Fruit fly (Drosophila melanogaster) whole organism, embryonic: ENCODE data around the gene grass.

Experiments
- Atf-2 ChIP-seq: fragments of 200-800 bp; sonication (Bioruptor generic); optimal IDR thresholded peaks from 2 replicates; lab custom pipeline; 2016; ENCODE audit warnings: missing biosample characterization, missing genetic modification characterization
- CG12155 ChIP-seq: fragments of 200-800 bp; sonication (Bioruptor generic); optimal IDR thresholded peaks from 3 replicates; lab custom pipeline; 2016; ENCODE audit warnings: missing biosample characterization, missing genetic modification characterization
- CG12769 ChIP-seq: fragments of 200-800 bp; sonication (Bioruptor generic); optimal IDR thresholded peaks from 2 replicates; lab custom pipeline; 2019; ENCODE audit warnings: missing biosample characterization, mild to moderate bottlenecking, missing genetic modification characterization, moderate library complexity
- CG13287 ChIP-seq: fragments of 200-800 bp; sonication (Bioruptor generic); IDR thresholded peaks from 2 replicates; pipeline ENCODE4 v1.3.6; 2022; ENCODE audit warnings: missing biosample characterization, missing genetic modification characterization; ENCODE audit not compliant: partially characterized antibody
- CG1603 ChIP-seq: fragments of 200-800 bp; sonication (Bioruptor generic); optimal IDR thresholded peaks from 2 replicates; lab custom pipeline; 2019; ENCODE audit warnings: missing biosample characterization, mild to moderate bottlenecking, missing genetic modification characterization, moderate library complexity
- CG18011 ChIP-seq: fragments of 200-800 bp; sonication (Bioruptor generic); optimal IDR thresholded peaks from 2 replicates; lab custom pipeline; 2017; ENCODE audit warnings: missing biosample characterization, missing genetic modification characterization, mild to moderate bottlenecking, moderate library complexity, missing genotype
- CG30431 ChIP-seq: fragments of 200-800 bp; sonication (Bioruptor generic); optimal IDR thresholded peaks from 2 replicates; lab custom pipeline; 2017; ENCODE audit warnings: missing biosample characterization, missing genetic modification characterization
- CG31365 ChIP-seq: fragments of 200-800 bp; sonication (Bioruptor generic); optimal IDR thresholded peaks from 2 replicates; lab custom pipeline; 2018; ENCODE audit warnings: missing biosample characterization, mild to moderate bottlenecking, missing genetic modification characterization
- CG34422 ChIP-seq: fragments of 200-800 bp; sonication (Bioruptor generic); IDR thresholded peaks from 3 replicates; pipeline ENCODE4 v1.3.6; 2022; ENCODE audit warnings: missing biosample characterization, missing genetic modification characterization
- CG3726 ChIP-seq: fragments of 200-800 bp; sonication (Bioruptor generic); IDR thresholded peaks from 3 replicates; pipeline ENCODE4, ENCODE4 v1.3.6; 2022; ENCODE audit warnings: missing biosample characterization, missing genetic modification characterization
- CG4360 ChIP-seq: fragments of 200-800 bp; sonication (Bioruptor generic); IDR thresholded peaks from 2 replicates; pipeline ENCODE4 v1.3.6; 2022; ENCODE audit warnings: missing biosample characterization, missing genetic modification characterization
- CG4617 ChIP-seq: fragments of 200-800 bp; sonication (Bioruptor generic); optimal IDR thresholded peaks from 3 replicates; lab custom pipeline; 2016; ENCODE audit warnings: missing biosample characterization, missing genetic modification characterization, borderline replicate concordance
- CG4820 ChIP-seq: fragments of 200-800 bp; sonication (Bioruptor generic); optimal IDR thresholded peaks from 3 replicates; lab custom pipeline; 2016; ENCODE audit warnings: missing biosample characterization, missing genetic modification characterization
- CG5180 ChIP-seq: fragments of 200-800 bp; sonication (Bioruptor generic); optimal IDR thresholded peaks from 3 replicates; lab custom pipeline; 2017; ENCODE audit warnings: missing biosample characterization, missing genetic modification characterization, mild to moderate bottlenecking, moderate library complexity, missing genetic modification reagents
- CG5953 ChIP-seq: fragments of 200-800 bp; sonication (Bioruptor generic); IDR thresholded peaks from 2 replicates; pipeline ENCODE4 v1.3.6; 2022; ENCODE audit warnings: missing biosample characterization, missing genetic modification characterization
- CG6683 ChIP-seq: fragments of 200-800 bp; sonication (Bioruptor generic); optimal IDR thresholded peaks from 2 replicates; lab custom pipeline; 2017; ENCODE audit warnings: missing biosample characterization, mild to moderate bottlenecking, missing genetic modification characterization, missing genetic modification reagents
- CG7357 ChIP-seq: fragments of 200-800 bp; sonication (Bioruptor generic); IDR thresholded peaks from 3 replicates; pipeline ENCODE4 v1.3.6; 2022; ENCODE audit warnings: missing biosample characterization, missing genetic modification characterization
- CG7963 ChIP-seq: fragments of 200-800 bp; sonication (Bioruptor generic); IDR thresholded peaks from 3 replicates; pipeline ENCODE4 v1.3.6; 2022; ENCODE audit warnings: missing biosample characterization, missing genetic modification characterization; ENCODE audit not compliant: partially characterized antibody
- CG9797 ChIP-seq: fragments of 200-800 bp; sonication (Bioruptor generic); optimal IDR thresholded peaks from 3 replicates; lab custom pipeline; 2018; ENCODE audit warnings: missing biosample characterization, mild to moderate bottlenecking, missing genetic modification characterization
- Dp ChIP-seq: fragments of 200-800 bp; sonication (Bioruptor generic); optimal IDR thresholded peaks from 2 replicates; lab custom pipeline; 2018; ENCODE audit warnings: missing biosample characterization, mild to moderate bottlenecking, missing genetic modification characterization, moderate library complexity
- E2f2 ChIP-seq: fragments of 200-800 bp; sonication (Bioruptor generic); IDR thresholded peaks from 2 replicates; pipeline ENCODE4 v1.3.6; 2022; ENCODE audit warnings: missing biosample characterization, missing genetic modification characterization
- Ets65A ChIP-seq: fragments of 200-800 bp; sonication (Bioruptor generic); peaks from one replicate; lab custom pipeline; 2016; ENCODE audit warnings: missing biosample characterization, missing genetic modification characterization
- Ets97D ChIP-seq: fragments of 200-800 bp; sonication (Bioruptor generic); optimal IDR thresholded peaks from 3 replicates; lab custom pipeline; 2016; ENCODE audit warnings: missing biosample characterization, missing genetic modification characterization
- Hr51 ChIP-seq, 2 experiments: fragments of 200-800 bp; sonication (Bioruptor generic); optimal IDR thresholded peaks; 2 replicates in 1 of 2; 3 replicates in 1 of 2; lab custom pipeline; 2016 to 2018; ENCODE audit warnings: missing biosample characterization in 2 of 2, missing genetic modification characterization in 2 of 2, mild to moderate bottlenecking in 1 of 2, moderate library complexity in 1 of 2
- MESR4 ChIP-seq: fragments of 200-800 bp; sonication (Bioruptor generic); optimal IDR thresholded peaks from 2 replicates; lab custom pipeline; 2018; ENCODE audit warnings: missing biosample characterization, mild to moderate bottlenecking, missing genetic modification characterization, moderate library complexity
- Med ChIP-seq: fragments of 200-800 bp; sonication (Bioruptor generic); peaks from one replicate; lab custom pipeline; 2016; ENCODE audit warnings: missing biosample characterization, missing genetic modification characterization, mild to moderate bottlenecking, inconsistent platforms, moderate library complexity
- Myb ChIP-seq: fragments of 200-800 bp; sonication (Bioruptor generic); optimal IDR thresholded peaks from 2 replicates; lab custom pipeline; 2016; ENCODE audit warnings: missing biosample characterization, missing genetic modification characterization
- Opbp ChIP-seq: fragments of 200-800 bp; sonication (Bioruptor generic); IDR thresholded peaks from 3 replicates; pipeline ENCODE4 v1.3.6; 2022; ENCODE audit warnings: missing biosample characterization, missing genetic modification characterization; ENCODE audit not compliant: partially characterized antibody
- Ravus ChIP-seq: fragments of 200-800 bp; sonication (Bioruptor generic); IDR thresholded peaks from 2 replicates; pipeline ENCODE4 v1.3.6; 2022; ENCODE audit warnings: missing biosample characterization, missing genetic modification characterization
- Rx ChIP-seq: fragments of 200-800 bp; sonication (Bioruptor generic); IDR thresholded peaks from 2 replicates; pipeline ENCODE4 v1.3.6; 2022; ENCODE audit warnings: missing biosample characterization, missing genetic modification characterization
- Scr ChIP-seq: fragments of 200-800 bp; sonication (Bioruptor generic); IDR thresholded peaks from 2 replicates; pipeline ENCODE4 v1.3.6; 2022; ENCODE audit warnings: missing biosample characterization, missing genetic modification characterization; ENCODE audit not compliant: partially characterized antibody
- Sry-β ChIP-seq: fragments of 200-800 bp; sonication (Bioruptor generic); optimal IDR thresholded peaks from 2 replicates; lab custom pipeline; 2018; ENCODE audit warnings: missing biosample characterization, mild to moderate bottlenecking, missing genetic modification characterization, moderate library complexity
- ab ChIP-seq: fragments of 200-800 bp; sonication (Bioruptor generic); optimal IDR thresholded peaks from 2 replicates; lab custom pipeline; 2016; ENCODE audit warnings: missing biosample characterization, missing genetic modification characterization
- amos ChIP-seq: fragments of 200-800 bp; sonication (Bioruptor generic); IDR thresholded peaks from 2 replicates; pipeline ENCODE4 v1.3.6; 2022; ENCODE audit warnings: missing biosample characterization, missing genetic modification characterization; ENCODE audit not compliant: partially characterized antibody
- btn ChIP-seq: fragments of 200-800 bp; sonication (Bioruptor generic); optimal IDR thresholded peaks from 2 replicates; lab custom pipeline; 2016; ENCODE audit warnings: missing biosample characterization, missing genetic modification characterization
- chinmo ChIP-seq: fragments of 200-800 bp; sonication (Bioruptor generic); IDR thresholded peaks from 4 replicates; pipeline ENCODE4 v1.3.6; 2022; ENCODE audit warnings: missing biosample characterization, missing genetic modification characterization; ENCODE audit not compliant: partially characterized antibody
- crp ChIP-seq, 2 experiments: fragments of 200-800 bp; sonication (Bioruptor generic); optimal IDR thresholded peaks; 2 replicates in 1 of 2; 3 replicates in 1 of 2; lab custom pipeline; 2017; ENCODE audit warnings: missing biosample characterization in 2 of 2, missing genetic modification characterization in 2 of 2, mild to moderate bottlenecking in 1 of 2, moderate library complexity in 1 of 2
- cwo ChIP-seq: fragments of 200-800 bp; sonication (Bioruptor generic); optimal IDR thresholded peaks from 3 replicates; lab custom pipeline; 2017; ENCODE audit warnings: missing biosample characterization, missing genetic modification characterization, mild to moderate bottlenecking, moderate library complexity, missing genetic modification reagents
- dan ChIP-seq: fragments of 200-800 bp; sonication (Bioruptor generic); IDR thresholded peaks from 2 replicates; pipeline ENCODE4 v1.3.6; 2022; ENCODE audit warnings: missing biosample characterization, missing genetic modification characterization
- grn ChIP-seq: fragments of 200-800 bp; sonication (Bioruptor generic); optimal IDR thresholded peaks from 3 replicates; lab custom pipeline; 2017; ENCODE audit warnings: missing biosample characterization, missing genetic modification characterization
- mam ChIP-seq: fragments of 200-800 bp; sonication (Bioruptor generic); optimal IDR thresholded peaks from 3 replicates; lab custom pipeline; 2016; ENCODE audit warnings: missing biosample characterization, missing genetic modification characterization
- pzg ChIP-seq: fragments of 200-800 bp; sonication (Bioruptor generic); optimal IDR thresholded peaks from 3 replicates; lab custom pipeline; 2018; ENCODE audit warnings: missing biosample characterization, mild to moderate bottlenecking, missing genetic modification characterization, moderate library complexity
- sens ChIP-seq: fragments of 200-800 bp; sonication (Bioruptor generic); peaks from one replicate; lab custom pipeline; 2016; ENCODE audit warnings: missing biosample characterization, missing genetic modification characterization
- sim ChIP-seq: fragments of 200-800 bp; sonication (Bioruptor generic); IDR thresholded peaks from 2 replicates; pipeline ENCODE4 v1.3.6; 2022; ENCODE audit warnings: missing biosample characterization, missing genetic modification characterization
- stwl ChIP-seq: fragments of 200-800 bp; sonication (Bioruptor generic); optimal IDR thresholded peaks from 3 replicates; lab custom pipeline; 2018; ENCODE audit warnings: missing biosample characterization, mild to moderate bottlenecking, missing genetic modification characterization, moderate library complexity
- unc-4 ChIP-seq: fragments of 200-800 bp; sonication (Bioruptor generic); IDR thresholded peaks from 2 replicates; pipeline ENCODE4 v1.3.6; 2022; ENCODE audit warnings: missing biosample characterization, missing genetic modification characterization; ENCODE audit not compliant: partially characterized antibody
- z ChIP-seq: fragments of 200-800 bp; sonication (Bioruptor generic); IDR thresholded peaks from 3 replicates; pipeline ENCODE4 v1.3.6; 2022; ENCODE audit warnings: missing biosample characterization, missing genetic modification characterization

grass gene

dm6 chr3R:27162824-27163223 is 5.1 kb downstream of the grass start, which contains the start of gene ppk31 (continued):
- no peak for TF ChIP-seq CG3726 (GFP tag; lab: Robert Waterston, UW)
- no peak for TF ChIP-seq CG4360 (GFP tag; lab: Robert Waterston, UW)

DNA sequence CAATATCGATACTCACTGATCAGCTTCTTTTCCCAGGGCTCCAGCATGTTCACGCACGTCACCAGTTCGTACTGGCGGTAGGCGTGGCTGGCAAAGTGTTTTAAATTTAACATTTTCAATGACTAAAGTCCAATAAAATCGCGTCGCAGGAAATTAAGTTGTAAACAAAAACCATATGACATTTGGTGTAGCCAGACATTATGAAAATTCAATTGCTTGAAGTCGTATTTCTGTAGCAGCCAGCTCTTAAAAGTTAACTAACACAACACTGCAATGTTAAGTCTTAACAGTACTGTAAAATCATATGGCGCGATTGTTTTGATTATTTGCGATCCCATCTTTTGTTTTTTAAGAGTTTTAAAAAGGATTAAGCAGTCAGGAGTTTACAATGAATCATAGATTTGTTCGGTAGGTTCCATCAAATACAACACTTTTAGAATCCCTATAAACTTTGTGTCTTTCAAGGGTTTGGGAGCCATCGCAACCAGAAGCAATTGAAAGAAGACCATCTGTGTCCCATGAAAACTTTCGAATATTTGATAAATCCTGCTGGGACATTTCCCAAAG is 7.8 kb downstream of the grass start, which contains the start of the genes CG34293 and spn-D:
CG34293 (minus strand) TSS at position 160 of the 567 bp plus-strand sequence.
spn-D (plus strand) TSS at position 301 of the 567 bp plus-strand sequence.
- TF ChIP-seq sim (no peak), Hr51 (GFP tag; optimal IDR thresholded peaks at IDR 0.05; lab: Kevin White, UChicago) (no peak), CG9797 (no peak), CG7357 (GFP tag; lab: Robert Waterston, UW) (no peak), CG4617 (GFP tag; lab: Kevin White, UChicago) (peak; percentile 29), E2f2 (GFP tag; lab: Robert Waterston, UW) (peak; percentile 74), chinmo (0 out of 4 replicates have a peak, but pooled peaks have one; percentile 40), mam (GFP tag; lab: Kevin White, UChicago) (no peak), CG1603 (peak; percentile 39), CG5180 (GFP tag; lab: Kevin White, UChicago) (no peak), btn (GFP tag; lab: Kevin White, UChicago) (no peak), ab (no peak), Ets65A (GFP tag; lab: Kevin White, UChicago) (no peak), pzg (peak; percentile 54), Ets97D (GFP tag; lab: Kevin White, UChicago) (peak; percentile 8), sens (GFP tag; lab: Kevin White, UChicago) (no peak), unc-4 (GFP tag; lab: Robert Waterston, UW) (0 out of 2 replicates have a peak, but pooled peaks have one; percentile 23), Scr (GFP tag; lab: Robert Waterston, UW) (0 out of 2 replicates have a peak, but pooled peaks have one; percentile 15), CG6683 (GFP tag; lab: Kevin White, UChicago) (no peak), Rx (GFP tag; lab: Robert Waterston, UW) (no peak), CG34422 (GFP tag; lab: Robert Waterston, UW) (0 out of 3 replicates have a peak, but pooled peaks have one; percentile 13), CG5953 (no peak), amos (GFP tag; lab: Robert Waterston, UW) (0 out of 2 replicates have a peak, but pooled peaks have one; percentile 18), CG31365 (tag; lab: Kevin White, UChicago) (no peak), CG7963 (no peak), Opbp (0 out of 3 replicates have a peak, but pooled peaks have one; percentile 31), CG12769 (tag; lab: Kevin White, UChicago) (no peak), Myb (GFP tag; lab: Kevin White, UChicago) (peak; percentile 18), CG12155 (GFP tag; lab: Kevin White, UChicago) (no peak), grn (GFP tag; lab: Kevin White, UChicago) (peak; percentile 5), cwo (GFP tag; lab: Kevin White, UChicago) (no peak), MESR4 (GFP tag; lab: Kevin White, UChicago) (peak; percentile 20), stwl (tag; lab: Kevin White, UChicago) (peak; percentile 53), Atf-2 (no peak), Ravus (GFP tag; lab: Robert Waterston, UW) (no peak), crp (GFP tag; optimal IDR thresholded peaks at IDR 0.05; lab: Kevin White, UChicago) (peak in 1 of 2 experiments; percentile 81), CG4820 (GFP tag; lab: Kevin White, UChicago) (no peak), dan (GFP tag; lab: Robert Waterston, UW) (no peak), CG30431 (GFP tag; lab: Kevin White, UChicago) (no peak), Med (GFP tag; lab: Kevin White, UChicago) (peak; percentile 4), z (GFP tag; lab: Robert Waterston, UW) (no peak), CG13287 (GFP tag; lab: Robert Waterston, UW) (peak; percentile 64), Sry-β (GFP tag; lab: Kevin White, UChicago) (no peak), CG18011 (GFP tag; lab: Kevin White, UChicago) (peak; percentile 97), Dp (GFP tag; lab: Kevin White, UChicago) (peak; percentile 40)
